Fruit fly (Drosophila melanogaster): Measurements from ENCODE around the gene Nepl8.

Gene Nepl8

DNA sequence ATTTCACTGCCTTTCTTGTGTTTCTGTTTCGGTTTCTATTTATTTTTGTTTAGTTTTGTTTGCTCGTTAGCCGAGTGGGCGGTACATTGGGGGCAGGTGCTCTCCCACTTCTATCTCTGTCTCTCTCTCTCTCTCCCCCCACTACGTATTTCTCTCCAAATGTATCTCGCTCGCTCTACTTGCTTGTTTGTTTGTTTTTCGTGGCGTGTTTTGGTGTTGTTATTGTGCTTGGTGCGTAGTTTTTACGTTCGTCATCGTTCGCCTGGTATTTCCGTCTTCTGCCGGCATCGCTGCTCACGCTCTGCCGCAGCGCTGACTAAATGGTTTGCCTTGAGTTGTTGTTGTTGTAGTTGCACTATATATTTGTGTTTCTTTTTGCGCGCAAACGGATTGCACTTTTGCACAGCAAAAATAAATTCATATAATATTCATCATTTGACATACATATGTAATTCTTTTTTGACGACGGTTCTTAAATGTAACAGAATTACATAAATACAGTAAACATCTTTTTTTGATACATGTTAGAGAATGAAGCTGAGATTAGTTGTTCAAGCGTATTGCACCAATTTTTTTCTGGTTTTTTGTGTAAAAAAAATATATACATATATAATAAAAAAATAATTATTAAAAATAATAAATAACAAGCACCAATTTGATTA lies 46.4 kb downstream of the Nepl8 start (continued):
- no peak for TF ChIP-seq p53 (GFP tag; optimal IDR thresholded peaks at IDR 0.05)
- no peak for TF ChIP-seq CG4617 (GFP tag; optimal IDR thresholded peaks at IDR 0.05; ENCODE audit: borderline replicate concordance)
- no peak for TF ChIP-seq maf-S (GFP tag; optimal IDR thresholded peaks at IDR 0.05)
- peak; percentile 35; the same call in 1 of the 2 replicates for TF ChIP-seq CG31224 (GFP tag; IDR thresholded peaks at IDR 0.05)
- peak; percentile 20; the same call in 1 of the 2 replicates for TF ChIP-seq CG11696 (GFP tag; IDR thresholded peaks at IDR 0.05)
- peak; percentile 80 for TF ChIP-seq CG34376 (GFP tag; optimal IDR thresholded peaks at IDR 0.05)
- TF ChIP-seq nerfin-1 (tag; optimal IDR thresholded peaks at IDR 0.05): peak; percentile 47
- peak; percentile 7 for TF ChIP-seq CG14965 (GFP tag; optimal IDR thresholded peaks at IDR 0.05; ENCODE audit: borderline replicate concordance)
- peak; percentile 77 for TF ChIP-seq sens (GFP tag)
- TF ChIP-seq Antp (GFP tag; optimal IDR thresholded peaks at IDR 0.05): no peak
- TF ChIP-seq MESR4 (GFP tag; optimal IDR thresholded peaks at IDR 0.05): no peak
- TF ChIP-seq CG8388 (GFP tag; optimal IDR thresholded peaks at IDR 0.05): no peak
- no peak for TF ChIP-seq Chrac-16 (GFP tag; optimal IDR thresholded peaks at IDR 0.05)
- TF ChIP-seq sug (tag; optimal IDR thresholded peaks at IDR 0.05): peak; percentile 84
- no peak for TF ChIP-seq ken (GFP tag; IDR thresholded peaks at IDR 0.05)
- TF ChIP-seq Meics (GFP tag; optimal IDR thresholded peaks at IDR 0.05): no peak
- peak; percentile 80 for TF ChIP-seq ci (GFP tag; IDR thresholded peaks at IDR 0.05)
- no peak for TF ChIP-seq wdn (GFP tag; IDR thresholded peaks at IDR 0.05)
- no peak for TF ChIP-seq ato (GFP tag; IDR thresholded peaks at IDR 0.05; ENCODE audit: partially characterized antibody)
- TF ChIP-seq E2f2 (GFP tag; IDR thresholded peaks at IDR 0.05): no peak
- TF ChIP-seq CG3065 (GFP tag; optimal IDR thresholded peaks at IDR 0.05): peak; percentile 68
- TF ChIP-seq CG2199 (GFP tag; IDR thresholded peaks at IDR 0.05): peak; percentile 88; the same call in 1 of the 3 replicates
- TF ChIP-seq oc (tag; optimal IDR thresholded peaks at IDR 0.05): no peak
- TF ChIP-seq stc (GFP tag; IDR thresholded peaks at IDR 0.05): no peak
- TF ChIP-seq ewg (GFP tag; optimal IDR thresholded peaks at IDR 0.05): peak; percentile 34
- TF ChIP-seq sr (GFP tag; IDR thresholded peaks at IDR 0.05): peak; percentile 99
- TF ChIP-seq trh (GFP tag; optimal IDR thresholded peaks at IDR 0.05): no peak
- no peak for TF ChIP-seq tap (tag; optimal IDR thresholded peaks at IDR 0.05)
- TF ChIP-seq prd (optimal IDR thresholded peaks at IDR 0.05): no peak
- no peak for TF ChIP-seq prd (GFP tag; IDR thresholded peaks at IDR 0.05)
- peak; percentile 76 for TF ChIP-seq CG13624 (GFP tag; optimal IDR thresholded peaks at IDR 0.05)
- no peak for TF ChIP-seq cato (GFP tag; optimal IDR thresholded peaks at IDR 0.05; ENCODE audit: borderline replicate concordance)
- TF ChIP-seq ac (GFP tag; optimal IDR thresholded peaks at IDR 0.05): no peak
- TF ChIP-seq run (tag; optimal IDR thresholded peaks at IDR 0.05): peak; percentile 41
- no peak for TF ChIP-seq BEAF-32 (GFP tag; optimal IDR thresholded peaks at IDR 0.05)
- no peak; the same call in 1 of the 2 replicates for TF ChIP-seq tna (GFP tag; IDR thresholded peaks at IDR 0.05; ENCODE audit: partially characterized antibody)
- TF ChIP-seq Med (GFP tag): peak; percentile 95
- peak; percentile 89 for TF ChIP-seq fd64A (GFP tag; optimal IDR thresholded peaks at IDR 0.05)
- no peak for TF ChIP-seq CG12942 (GFP tag; optimal IDR thresholded peaks at IDR 0.05)
- TF ChIP-seq CG17361 (GFP tag; IDR thresholded peaks at IDR 0.05): no peak
- no peak for TF ChIP-seq ro (GFP tag; IDR thresholded peaks at IDR 0.05)
- no peak for TF ChIP-seq Fer2 (tag; optimal IDR thresholded peaks at IDR 0.05)
- peak; percentile 89 for TF ChIP-seq HLHmδ (GFP tag; optimal IDR thresholded peaks at IDR 0.05)
- TF ChIP-seq CG34422 (GFP tag; IDR thresholded peaks at IDR 0.05): no peak; the same call in 2 of the 3 replicates
- no peak for TF ChIP-seq lola (GFP tag; optimal IDR thresholded peaks at IDR 0.05)
- TF ChIP-seq Ssrp (tag; optimal IDR thresholded peaks at IDR 0.05): no peak
- peak; percentile 66 for TF ChIP-seq CG4707 (GFP tag; optimal IDR thresholded peaks at IDR 0.05)
- TF ChIP-seq CG12744 (GFP tag; optimal IDR thresholded peaks at IDR 0.05): peak; percentile 21
- no peak for TF ChIP-seq CG14667 (GFP tag; IDR thresholded peaks at IDR 0.05)
- TF ChIP-seq HmgD (GFP tag; optimal IDR thresholded peaks at IDR 0.05): no peak

Data from whole organism, embryonic.